Worm (Caenorhabditis elegans): ENCODE results near the gene F13D11.3.

DNA sequence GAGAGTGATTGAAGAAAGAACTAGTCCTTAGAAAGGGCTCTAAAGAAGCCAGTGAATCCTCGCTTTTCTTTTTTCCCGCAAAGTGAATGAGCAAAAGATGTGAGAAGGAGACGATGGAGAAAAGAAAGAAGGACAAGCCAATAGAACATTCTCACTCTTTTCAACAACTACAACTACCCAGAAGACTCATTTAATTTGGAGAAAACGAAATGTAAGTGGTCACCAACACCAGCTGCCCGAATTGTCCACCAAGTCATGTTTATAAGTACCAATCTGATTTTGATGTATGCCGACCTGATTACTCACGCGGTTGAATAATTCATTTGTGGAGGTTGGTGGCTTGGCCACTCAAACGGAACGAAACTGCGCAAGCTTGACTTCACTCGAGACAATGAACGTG, 3.1 kb downstream of the F13D11.3 start:
- TF ChIP-seq mab-5 (tag; optimal IDR thresholded peaks at IDR 0.05) (no peak), ces-1 (GFP tag; optimal IDR thresholded peaks at IDR 0.05) (peak; percentile 92), nhr-237 (tag; optimal IDR thresholded peaks at IDR 0.05) (no peak), pha-4 (tag; optimal IDR thresholded peaks at IDR 0.05) (no peak), snpc-4 (tag; optimal IDR thresholded peaks at IDR 0.05) (no peak), lin-13 (tag; optimal IDR thresholded peaks at IDR 0.05) (no peak), nhr-28 (tag; optimal IDR thresholded peaks at IDR 0.05) (no peak), nhr-12 (tag; optimal IDR thresholded peaks at IDR 0.05) (no peak)
